Worm (Caenorhabditis elegans) whole organism, L2 larva: ENCODE measurements around the gene srt-37.
"Not testable (repeated sequence)": the region's sequence is repeated elsewhere in the genome, so short reads cannot be mapped to it uniquely, and the experiment has no call there.

Source experiments
- C34F6.9 ChIP-seq: fragments of 150-350 bp; optimal IDR thresholded peaks from 2 replicates; lab custom pipeline; 2014; ENCODE audit warnings: missing biosample characterization, missing genetic modification characterization
- F13H6.1 ChIP-seq: sonication (generic microtip); optimal IDR thresholded peaks from 2 replicates; lab custom pipeline; 2016; ENCODE audit warnings: missing genetic modification characterization, missing compliant biosample characterization
- R02D3.7 ChIP-seq: fragments of 150-350 bp; optimal IDR thresholded peaks from 2 replicates; lab custom pipeline; 2014; ENCODE audit warnings: missing biosample characterization, missing genetic modification characterization
- Y55F3AM.14 ChIP-seq: fragments of 200-800 bp; sonication (Bioruptor generic); optimal IDR thresholded peaks from 2 replicates; lab custom pipeline; 2018; ENCODE audit warnings: mild to moderate bottlenecking, missing genetic modification characterization, missing compliant biosample characterization
- ZK546.5 ChIP-seq: sonication (generic microtip); optimal IDR thresholded peaks from 2 replicates; lab custom pipeline; 2017; ENCODE audit warnings: missing biosample characterization, missing genetic modification characterization
- alr-1 ChIP-seq: fragments of 150-350 bp; optimal IDR thresholded peaks from 2 replicates; lab custom pipeline; 2014; ENCODE audit warnings: missing biosample characterization, missing genetic modification characterization
- ama-1 ChIP-seq: fragments of 150-350 bp; optimal IDR thresholded peaks from 2 replicates; lab custom pipeline; 2018; ENCODE audit warnings: inconsistent platforms
- ceh-82 ChIP-seq: fragments of 150-350 bp; optimal IDR thresholded peaks from 2 replicates; lab custom pipeline; 2014; ENCODE audit warnings: missing biosample characterization, missing genetic modification characterization
- egl-27 ChIP-seq: sonication (generic microtip); optimal IDR thresholded peaks from 3 replicates; lab custom pipeline; 2017; ENCODE audit warnings: missing biosample characterization, missing genetic modification reagents, missing genetic modification characterization
- elt-1 ChIP-seq: fragments of 150-350 bp; optimal IDR thresholded peaks from 2 replicates; lab custom pipeline; 2014; ENCODE audit warnings: missing biosample characterization, missing genetic modification characterization
- elt-3 ChIP-seq: sonication (generic microtip); optimal IDR thresholded peaks from 2 replicates; lab custom pipeline; 2017; ENCODE audit warnings: missing biosample characterization, missing genetic modification characterization
- fos-1 ChIP-seq: fragments of 150-350 bp; optimal IDR thresholded peaks from 2 replicates; lab custom pipeline; 2014; ENCODE audit warnings: missing biosample characterization, missing genetic modification characterization
- gmeb-1 ChIP-seq: fragments of 150-350 bp; optimal IDR thresholded peaks from 2 replicates; lab custom pipeline; 2014; ENCODE audit warnings: missing biosample characterization, missing genetic modification characterization
- lin-11 ChIP-seq: fragments of 150-350 bp; sonication (generic microtip); optimal IDR thresholded peaks from 2 replicates; lab custom pipeline; 2014; ENCODE audit warnings: missing biosample characterization, missing genetic modification characterization, inconsistent platforms, mixed read lengths
- lin-13 ChIP-seq: fragments of 150-350 bp; optimal IDR thresholded peaks from 2 replicates; lab custom pipeline; 2014; ENCODE audit warnings: missing biosample characterization, missing genetic modification reagents, missing genetic modification characterization
- lin-39 ChIP-seq: fragments of 150-350 bp; optimal IDR thresholded peaks from 2 replicates; lab custom pipeline; 2014; ENCODE audit warnings: missing biosample characterization, missing genetic modification reagents, missing genetic modification characterization
- mab-5 ChIP-seq: fragments of 150-350 bp; optimal IDR thresholded peaks from 2 replicates; lab custom pipeline; 2014; ENCODE audit warnings: missing biosample characterization, missing genetic modification characterization
- nhr-10 ChIP-seq: sonication (generic microtip); optimal IDR thresholded peaks from 2 replicates; lab custom pipeline; 2017; ENCODE audit warnings: missing biosample characterization, missing genetic modification characterization
- nhr-12 ChIP-seq: fragments of 150-350 bp; optimal IDR thresholded peaks from 2 replicates; lab custom pipeline; 2014; ENCODE audit warnings: missing biosample characterization, missing genetic modification characterization
- nhr-129 ChIP-seq: fragments of 150-350 bp; optimal IDR thresholded peaks from 2 replicates; lab custom pipeline; 2014; ENCODE audit warnings: missing biosample characterization, missing genetic modification characterization
- nhr-21 ChIP-seq: fragments of 150-350 bp; optimal IDR thresholded peaks from 2 replicates; lab custom pipeline; 2014; ENCODE audit warnings: missing biosample characterization, missing genetic modification characterization
- nhr-23 ChIP-seq: fragments of 150-350 bp; optimal IDR thresholded peaks from 2 replicates; lab custom pipeline; 2014; ENCODE audit warnings: missing biosample characterization, missing genetic modification reagents, missing genetic modification characterization
- nhr-25 ChIP-seq: fragments of 150-350 bp; sonication (generic microtip); optimal IDR thresholded peaks from 3 replicates; lab custom pipeline; 2014; ENCODE audit warnings: missing biosample characterization, missing genetic modification characterization
- nhr-77 ChIP-seq: fragments of 150-350 bp; optimal IDR thresholded peaks from 2 replicates; lab custom pipeline; 2014; ENCODE audit warnings: missing biosample characterization, missing genetic modification characterization
- peb-1 ChIP-seq: fragments of 150-350 bp; optimal IDR thresholded peaks from 2 replicates; lab custom pipeline; 2014; ENCODE audit warnings: missing biosample characterization, missing genetic modification characterization
- skn-1 ChIP-seq: sonication (generic microtip); optimal IDR thresholded peaks from 2 replicates; lab custom pipeline; 2017; ENCODE audit warnings: missing biosample characterization, missing genetic modification characterization
- sma-3 ChIP-seq: sonication (generic microtip); optimal IDR thresholded peaks from 2 replicates; lab custom pipeline; 2016; ENCODE audit warnings: missing genetic modification reagents, missing genetic modification characterization, missing compliant biosample characterization
- sma-9 ChIP-seq, 2 experiments: fragments of 150-350 bp in 1 of 2; sonication (generic microtip) in 1 of 2; optimal IDR thresholded peaks; 2 replicates each; lab custom pipeline; 2014 to 2016; ENCODE audit warnings: missing genetic modification characterization in 2 of 2, mild to moderate bottlenecking in 1 of 2, missing biosample characterization in 1 of 2, missing compliant biosample characterization in 1 of 2, missing genetic modification reagents in 1 of 2, moderate library complexity in 1 of 2
- unc-39 ChIP-seq: fragments of 150-350 bp; optimal IDR thresholded peaks from 2 replicates; lab custom pipeline; 2014; ENCODE audit warnings: missing biosample characterization, missing genetic modification characterization
- unc-62 ChIP-seq: fragments of 150-350 bp; optimal IDR thresholded peaks from 2 replicates; lab custom pipeline; 2014; ENCODE audit warnings: missing biosample characterization, missing genetic modification reagents, missing genetic modification characterization
- ztf-1 ChIP-seq: fragments of 200-800 bp; sonication (Bioruptor generic); conservative IDR thresholded peaks from 2 replicates; pipeline ENCODE4 v1.3.6; 2022; ENCODE audit warnings: missing genetic modification characterization, missing compliant biosample characterization
- ztf-11 ChIP-seq: sonication (generic microtip); optimal IDR thresholded peaks from 2 replicates; lab custom pipeline; 2017; ENCODE audit warnings: missing biosample characterization, missing genetic modification characterization

The srt-37 gene

DNA sequence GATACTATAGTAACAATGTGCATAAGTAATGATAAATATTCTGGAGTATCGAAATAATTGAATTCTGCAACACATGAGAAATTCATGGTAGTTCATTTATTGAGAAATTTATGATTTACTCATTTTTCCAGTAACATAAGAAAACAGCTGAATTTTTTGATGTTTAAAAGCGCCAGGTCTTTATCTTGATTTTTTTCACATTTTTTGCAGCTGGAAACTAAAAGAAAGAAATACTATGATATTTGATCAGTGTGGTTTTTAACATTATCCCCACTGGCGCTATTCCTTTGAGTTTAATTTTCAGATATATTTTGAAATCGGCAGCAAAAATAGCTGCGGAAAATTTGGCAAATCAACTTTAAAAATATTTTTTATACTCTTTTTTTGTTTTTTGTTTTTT, 11.8 kb upstream of the srt-37 start, which contains the start of gene srh-194:
TSS of gene srh-194 (minus strand) at position 101 of the 400 bp plus-strand sequence.
- TF ChIP-seq ZK546.5 (tag; lab: Kevin White, UChicago); ztf-11; F13H6.1: not testable (repeated sequence)

ce11 chrV:4290093-4290492, 8.5 kb upstream of the srt-37 start, which contains the start of gene srh-193:
TSS of gene srh-193 (minus strand) at chrV:4290193.
- TF ChIP-seq elt-1; peb-1 (tag; lab: Kevin White, UChicago); C34F6.9 (tag; lab: Kevin White, UChicago): not testable (repeated sequence)

- TF ChIP-seq alr-1; elt-3; unc-39 (tag; lab: Kevin White, UChicago): not testable (repeated sequence)
These were observed 3.1 kb upstream of the srt-37 start, which contains the start of gene srt-19 for ce11 chrV:4284737-4285136. TSS of gene srt-19 (plus strand) at chrV:4285037.

- not testable (repeated sequence) for TF ChIP-seq nhr-10 (tag; lab: Kevin White, UChicago); Y55F3AM.14 (GFP tag; lab: Kevin White, UChicago); nhr-21 (tag; lab: Kevin White, UChicago)
- TF ChIP-seq, all 48 proteins: peak for 0; not testable (repeated sequence) for 48
These were observed 2.9 kb downstream of the srt-37 start, which contains the start of gene srt-20 for ce11 chrV:4278735-4279134. TSS of gene srt-20 (minus strand) at chrV:4278835.

DNA sequence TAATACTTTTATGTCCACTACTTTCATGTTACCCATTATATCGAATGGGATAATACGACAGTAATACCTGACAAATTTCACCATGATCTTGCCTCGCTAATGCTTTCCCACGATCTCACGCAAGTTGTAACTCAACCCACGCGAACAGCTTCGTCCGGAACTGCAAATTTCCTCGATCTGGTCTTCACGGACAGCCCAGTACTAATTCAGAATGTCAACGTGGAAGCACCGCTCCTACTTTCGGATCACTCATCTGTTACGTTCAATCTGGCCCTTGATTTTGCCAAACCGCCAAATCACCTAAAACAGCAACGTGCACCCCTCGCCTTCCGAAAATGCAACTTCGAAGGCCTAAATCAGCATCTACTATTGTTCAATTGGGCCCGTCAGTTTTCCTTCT, 8.2 kb downstream of the srt-37 start:
- TF ChIP-seq lin-11 (no peak), skn-1 (no peak), ztf-1 (GFP tag; lab: Robert Waterston, UW) (no peak), sma-9 (GFP tag; optimal IDR thresholded peaks at IDR 0.05; lab: Kevin White, UChicago) (no peak), sma-9 (tag; optimal IDR thresholded peaks at IDR 0.05; lab: Kevin White, UChicago) (no peak), nhr-21 (tag; lab: Kevin White, UChicago) (no peak), unc-62 (GFP tag; lab: Kevin White, UChicago) (no peak), nhr-129 (tag; lab: Kevin White, UChicago) (no peak), mab-5 (tag; lab: Kevin White, UChicago) (no peak), ama-1 (lab: Kevin White, UChicago) (no peak), nhr-10 (tag; lab: Kevin White, UChicago) (no peak), elt-1 (no peak), fos-1 (tag; lab: Kevin White, UChicago) (no peak), nhr-23 (tag; lab: Kevin White, UChicago) (no peak)

ce11 chrV:4271258-4271657, 10.3 kb downstream of the srt-37 start, which contains the start of gene srt-38:
TSS of gene srt-38 (minus strand) at chrV:4271358.
- not testable (repeated sequence) for TF ChIP-seq nhr-25; ceh-82 (tag; lab: Kevin White, UChicago); nhr-10 (tag; lab: Kevin White, UChicago)

DNA sequence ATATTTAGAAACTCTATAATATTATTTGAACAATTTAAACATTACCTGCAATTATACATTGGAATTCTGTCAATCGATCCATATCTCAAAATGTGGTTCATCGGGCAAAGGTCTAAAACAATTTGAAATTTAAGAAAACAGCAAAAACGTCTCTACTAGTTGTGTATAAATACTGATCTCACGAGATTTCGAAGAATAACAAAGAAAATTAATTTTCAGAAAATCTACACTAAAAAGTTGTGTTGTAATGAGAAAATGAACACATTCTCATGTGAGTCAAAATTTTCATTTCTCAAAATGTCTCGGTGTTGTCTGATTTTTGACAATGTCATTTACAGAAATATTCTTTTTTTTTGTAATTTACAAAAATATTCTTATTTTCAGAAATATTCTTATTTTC, 13.4 kb downstream of the srt-37 start, which contains the start of gene srt-36:
TSS of gene srt-36 (minus strand) at position 101 of the 400 bp plus-strand sequence.
- not testable (repeated sequence) for TF ChIP-seq nhr-25; C34F6.9 (tag; lab: Kevin White, UChicago); alr-1

DNA sequence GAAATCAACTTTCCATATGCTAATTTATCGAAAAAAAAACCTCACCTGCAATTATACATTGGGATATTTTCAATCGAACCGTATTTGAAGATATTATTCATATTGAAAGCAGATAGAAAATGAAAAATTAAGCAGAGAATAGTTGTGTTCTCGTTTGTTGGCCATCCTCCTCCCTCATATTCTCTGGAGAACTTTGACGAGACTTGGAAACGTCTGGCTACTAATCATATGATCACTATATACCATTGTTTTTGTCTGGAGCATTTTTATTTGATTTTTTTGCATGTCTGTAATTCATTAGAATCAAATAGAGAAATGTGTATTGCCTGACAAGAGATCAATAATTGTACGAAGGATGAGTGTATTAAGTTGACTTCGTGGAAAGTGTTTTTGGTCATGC, 17.1 kb downstream of the srt-37 start, which contains the start of gene srt-35:
TSS of gene srt-35 (minus strand) at position 101 of the 400 bp plus-strand sequence.
- TF ChIP-seq lin-13 (GFP tag; lab: Kevin White, UChicago) (no peak), R02D3.7 (tag; lab: Kevin White, UChicago) (no peak), gmeb-1 (tag; lab: Kevin White, UChicago) (no peak), nhr-129 (tag; lab: Kevin White, UChicago) (no peak), nhr-12 (tag; lab: Kevin White, UChicago) (no peak), ceh-82 (tag; lab: Kevin White, UChicago) (no peak), sma-3 (GFP tag; lab: Kevin White, UChicago) (no peak), lin-11 (no peak), lin-39 (no peak), nhr-25 (no peak), alr-1 (no peak), nhr-77 (tag; lab: Kevin White, UChicago) (no peak), egl-27 (no peak), nhr-10 (tag; lab: Kevin White, UChicago) (no peak), nhr-23 (tag; lab: Kevin White, UChicago) (no peak), Y55F3AM.14 (GFP tag; lab: Kevin White, UChicago) (no peak)
